Fruit fly (Drosophila melanogaster) whole organism, pupa: Measurements from ENCODE around the gene CG5004.

Experiments used
- CG10348 ChIP-seq: fragments of 200-800 bp; sonication (Bioruptor generic); IDR thresholded peaks from 2 replicates; pipeline ENCODE4 v1.3.6; 2022; ENCODE audit warnings: missing biosample characterization, missing genetic modification characterization
- CG12605 ChIP-seq: fragments of 200-800 bp; sonication (Bioruptor generic); IDR thresholded peaks from 2 replicates; pipeline ENCODE4 v1.3.6; 2022; ENCODE audit warnings: missing biosample characterization, missing genetic modification characterization
- CG13204 ChIP-seq: fragments of 200-800 bp; sonication (Bioruptor generic); optimal IDR thresholded peaks from 2 replicates; lab custom pipeline; 2018; ENCODE audit warnings: missing biosample characterization, mild to moderate bottlenecking, missing genetic modification characterization, moderate library complexity
- CG14655 ChIP-seq: fragments of 200-800 bp; sonication (Bioruptor generic); optimal IDR thresholded peaks from 3 replicates; lab custom pipeline; 2017; ENCODE audit warnings: mild to moderate bottlenecking, missing biosample characterization, missing genetic modification reagents, missing genetic modification characterization
- CG15710 ChIP-seq: fragments of 200-800 bp; sonication (Bioruptor generic); optimal IDR thresholded peaks from 2 replicates; lab custom pipeline; 2018; ENCODE audit warnings: missing biosample characterization, mild to moderate bottlenecking, missing genetic modification characterization, moderate library complexity
- CG17806 ChIP-seq: fragments of 200-800 bp; sonication (Bioruptor generic); optimal IDR thresholded peaks from 2 replicates; lab custom pipeline; 2018; ENCODE audit warnings: missing biosample characterization, mild to moderate bottlenecking, missing genetic modification characterization, moderate library complexity
- CG32121 ChIP-seq: fragments of 200-800 bp; sonication (Bioruptor generic); IDR thresholded peaks from 2 replicates; pipeline ENCODE4 v1.3.6; 2022; ENCODE audit warnings: missing biosample characterization, missing genetic modification characterization
- CG34367 ChIP-seq: fragments of 200-800 bp; sonication (Bioruptor generic); optimal IDR thresholded peaks from 2 replicates; lab custom pipeline; 2018; ENCODE audit warnings: missing biosample characterization, mild to moderate bottlenecking, missing genetic modification characterization
- CG4496 ChIP-seq: fragments of 200-800 bp; sonication (Bioruptor generic); IDR thresholded peaks from 3 replicates; pipeline ENCODE4 v1.3.6; 2022; ENCODE audit warnings: missing biosample characterization, missing genetic modification characterization
- CG8159 ChIP-seq: fragments of 200-800 bp; sonication (Bioruptor generic); optimal IDR thresholded peaks from 3 replicates; lab custom pipeline; 2018; ENCODE audit warnings: missing biosample characterization, mild to moderate bottlenecking, missing genetic modification characterization, moderate library complexity
- CG8301 ChIP-seq: fragments of 200-800 bp; sonication (Bioruptor generic); optimal IDR thresholded peaks from 2 replicates; lab custom pipeline; 2018; ENCODE audit warnings: missing biosample characterization, mild to moderate bottlenecking, missing genetic modification characterization
- CG9948 ChIP-seq: fragments of 200-800 bp; sonication (Bioruptor generic); optimal IDR thresholded peaks from 2 replicates; lab custom pipeline; 2018; ENCODE audit warnings: missing biosample characterization, mild to moderate bottlenecking, missing genetic modification characterization, moderate library complexity
- D1 ChIP-seq: fragments of 200-800 bp; sonication (Bioruptor generic); optimal IDR thresholded peaks from 2 replicates; lab custom pipeline; 2018; ENCODE audit warnings: missing biosample characterization, mild to moderate bottlenecking, missing genetic modification characterization, moderate library complexity
- EcR ChIP-seq: fragments of 200-800 bp; sonication (Bioruptor generic); optimal IDR thresholded peaks from 3 replicates; lab custom pipeline; 2019; ENCODE audit warnings: missing biosample characterization, missing genetic modification characterization, mild to moderate bottlenecking, moderate library complexity, missing genetic modification reagents
- Ets98B ChIP-seq: fragments of 200-800 bp; sonication (Bioruptor generic); IDR thresholded peaks from 2 replicates; pipeline ENCODE4 v1.3.6; 2022; ENCODE audit warnings: missing biosample characterization, missing genetic modification characterization
- Pif1A ChIP-seq: fragments of 200-800 bp; sonication (Bioruptor generic); optimal IDR thresholded peaks from 3 replicates; lab custom pipeline; 2016; ENCODE audit warnings: missing biosample characterization, missing genetic modification characterization
- Pif1B ChIP-seq: fragments of 200-800 bp; sonication (Bioruptor generic); optimal IDR thresholded peaks from 3 replicates; lab custom pipeline; 2016; ENCODE audit warnings: missing biosample characterization, missing genetic modification characterization
- Snoo ChIP-seq: fragments of 200-800 bp; sonication (Bioruptor generic); optimal IDR thresholded peaks from 3 replicates; lab custom pipeline; 2017; ENCODE audit warnings: missing biosample characterization, mild to moderate bottlenecking, missing genetic modification characterization, inconsistent platforms
- fd96Ca ChIP-seq: fragments of 200-800 bp; sonication (Bioruptor generic); IDR thresholded peaks from 3 replicates; pipeline ENCODE4 v1.3.6; 2022; ENCODE audit warnings: missing biosample characterization, missing genetic modification characterization
- gl ChIP-seq: fragments of 200-800 bp; sonication (Bioruptor generic); optimal IDR thresholded peaks from 2 replicates; lab custom pipeline; 2018; ENCODE audit warnings: missing biosample characterization, mild to moderate bottlenecking, missing genetic modification characterization
- rn ChIP-seq: fragments of 200-800 bp; sonication (Bioruptor generic); IDR thresholded peaks from 2 replicates; pipeline ENCODE4 v1.3.6; 2022; ENCODE audit warnings: missing biosample characterization, missing genetic modification characterization

Gene CG5004

DNA sequence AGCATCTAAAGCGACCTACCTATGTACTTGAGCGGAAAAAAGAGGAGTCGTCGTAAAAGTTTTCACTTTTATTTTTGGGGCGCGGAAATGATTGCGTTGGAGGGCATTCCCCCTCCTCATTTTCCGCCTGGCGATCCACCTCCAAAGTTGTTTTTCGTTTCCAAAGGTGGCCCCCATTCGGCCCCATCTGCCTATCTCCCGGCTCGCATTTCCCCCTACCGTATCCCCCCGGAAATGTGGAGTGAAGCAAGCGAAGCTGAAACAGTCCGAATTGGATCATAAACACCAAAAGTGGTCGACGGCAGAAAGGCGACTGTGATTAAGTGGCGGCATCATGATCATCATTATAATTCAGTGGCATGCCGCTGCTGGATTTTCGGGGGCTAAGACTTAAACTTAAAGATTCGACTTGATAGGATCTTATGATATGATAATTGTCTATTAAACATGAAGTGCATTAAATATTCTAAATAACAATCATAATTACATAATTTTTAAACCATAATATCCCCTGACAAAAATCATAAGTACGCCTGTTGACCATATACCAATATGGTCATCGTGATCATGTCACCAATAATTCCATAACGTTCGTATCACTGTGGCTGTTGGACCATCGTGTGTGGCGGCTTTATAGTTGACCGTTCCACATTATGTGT, 16.3 kb downstream of the CG5004 start:
- peak; percentile 43 for TF ChIP-seq Pif1A (GFP tag; lab: Kevin White, UChicago)
- TF ChIP-seq CG13204, result no peak
- peak; percentile 67 for TF ChIP-seq CG32121 (GFP tag; lab: Robert Waterston, UW)
- peak; percentile 21 for TF ChIP-seq Snoo (tag; lab: Kevin White, UChicago)
- TF ChIP-seq CG15710 (tag; lab: Kevin White, UChicago), result peak; percentile 44
- TF ChIP-seq CG14655, result peak; percentile 43
- 0 out of 2 replicates have a peak, but pooled peaks have one; percentile 23 for TF ChIP-seq CG12605 (GFP tag; lab: Robert Waterston, UW)
- peak; percentile 42; the same call in 1 of the 2 replicates for TF ChIP-seq Ets98B (GFP tag; lab: Robert Waterston, UW)
- TF ChIP-seq Pif1B, result peak; percentile 40
- TF ChIP-seq CG8159 (tag; lab: Kevin White, UChicago), result peak; percentile 52
- TF ChIP-seq CG10348, result no peak; the same call in 1 of the 2 replicates
- TF ChIP-seq CG9948, result peak; percentile 22
- no peak for TF ChIP-seq D1 (tag; lab: Kevin White, UChicago)
- peak; percentile 33 for TF ChIP-seq CG17806 (tag; lab: Kevin White, UChicago)
- TF ChIP-seq gl (tag; lab: Kevin White, UChicago), result no peak
- TF ChIP-seq rn (GFP tag; lab: Robert Waterston, UW), result no peak
- TF ChIP-seq CG4496, result peak; percentile 69; the same call in 2 of the 3 replicates
- TF ChIP-seq CG8301 (tag; lab: Kevin White, UChicago), result peak; percentile 35
- TF ChIP-seq EcR (GFP tag; lab: Kevin White, UChicago), result no peak
- TF ChIP-seq CG34367 (tag; lab: Kevin White, UChicago), result no peak
- peak; percentile 25; the same call in 1 of the 3 replicates for TF ChIP-seq fd96Ca (GFP tag; lab: Robert Waterston, UW)

dm6 chrX:17125017-17125821, 17.8 kb downstream of the CG5004 start:
- TF ChIP-seq fd96Ca (GFP tag; lab: Robert Waterston, UW) (peak; percentile 37; the same call in 1 of the 3 replicates), CG12605 (GFP tag; lab: Robert Waterston, UW) (peak; percentile 9; the same call in 1 of the 2 replicates), Pif1B (peak; percentile 46), CG32121 (GFP tag; lab: Robert Waterston, UW) (peak; percentile 41; the same call in 1 of the 2 replicates), CG8301 (tag; lab: Kevin White, UChicago) (peak; percentile 23), CG14655 (peak; percentile 40), CG34367 (tag; lab: Kevin White, UChicago) (no peak), D1 (tag; lab: Kevin White, UChicago) (no peak), Snoo (tag; lab: Kevin White, UChicago) (no peak), gl (tag; lab: Kevin White, UChicago) (peak; percentile 48), rn (GFP tag; lab: Robert Waterston, UW) (no peak), CG15710 (tag; lab: Kevin White, UChicago) (peak; percentile 23), CG8159 (tag; lab: Kevin White, UChicago) (peak; percentile 55), CG4496 (peak; percentile 18; the same call in 2 of the 3 replicates), EcR (GFP tag; lab: Kevin White, UChicago) (peak; percentile 42), Ets98B (GFP tag; lab: Robert Waterston, UW) (0 out of 2 replicates have a peak, but pooled peaks have one; percentile 14), CG9948 (peak; percentile 20), Pif1A (GFP tag; lab: Kevin White, UChicago) (peak; percentile 32), CG17806 (tag; lab: Kevin White, UChicago) (peak; percentile 58), CG13204 (peak; percentile 19), CG10348 (no peak)

DNA sequence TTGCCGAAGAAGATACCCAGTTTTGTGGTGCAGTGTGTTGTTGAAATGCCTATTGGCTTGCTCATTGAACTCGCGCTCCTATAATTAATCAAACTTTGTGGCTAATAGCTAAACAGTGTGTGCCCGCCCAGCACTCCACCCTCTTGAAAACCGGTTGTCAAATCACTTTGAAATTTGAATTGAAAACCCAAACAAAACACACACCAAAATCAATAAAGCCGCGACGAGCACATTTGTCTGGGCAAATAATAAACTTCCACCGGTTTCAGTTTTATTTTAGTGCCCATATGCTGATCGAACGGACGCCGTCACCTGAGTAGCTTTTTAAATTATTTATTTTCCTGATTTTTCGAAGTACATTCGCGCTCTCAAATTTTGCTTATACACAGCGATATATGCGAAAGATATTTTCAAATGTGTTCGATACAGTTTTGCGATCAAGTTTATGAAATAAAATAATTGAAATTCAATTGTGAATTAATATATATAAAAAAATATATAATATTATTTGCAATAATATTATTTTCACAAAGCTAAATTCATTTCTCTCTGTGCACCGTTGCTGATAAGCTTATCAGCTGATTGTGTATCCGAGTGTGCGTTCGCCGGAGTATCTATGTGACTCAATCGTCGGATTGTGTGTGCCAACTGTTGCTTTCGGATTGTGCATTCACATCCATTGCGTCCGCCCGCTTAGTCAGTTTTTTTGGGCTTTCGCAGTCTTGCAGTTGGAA, 22.5 kb downstream of the CG5004 start:
- TF ChIP-seq CG9948 (no peak), CG14655 (no peak), rn (GFP tag; lab: Robert Waterston, UW) (no peak), D1 (tag; lab: Kevin White, UChicago) (peak; percentile 9), fd96Ca (GFP tag; lab: Robert Waterston, UW) (no peak), Snoo (tag; lab: Kevin White, UChicago) (peak; percentile 17), CG12605 (GFP tag; lab: Robert Waterston, UW) (peak; percentile 23; the same call in 1 of the 2 replicates), CG4496 (peak; percentile 58; the same call in 2 of the 3 replicates), Pif1A (GFP tag; lab: Kevin White, UChicago) (peak; percentile 39), Ets98B (GFP tag; lab: Robert Waterston, UW) (peak; percentile 61; the same call in 1 of the 2 replicates), CG8301 (tag; lab: Kevin White, UChicago) (peak; percentile 31), Pif1B (peak; percentile 52), EcR (GFP tag; lab: Kevin White, UChicago) (no peak), CG34367 (tag; lab: Kevin White, UChicago) (no peak), CG13204 (no peak), CG32121 (GFP tag; lab: Robert Waterston, UW) (peak; percentile 62; the same call in 1 of the 2 replicates), CG8159 (tag; lab: Kevin White, UChicago) (no peak), gl (tag; lab: Kevin White, UChicago) (no peak), CG15710 (tag; lab: Kevin White, UChicago) (peak; percentile 29), CG10348 (no peak), CG17806 (tag; lab: Kevin White, UChicago) (peak; percentile 41)

dm6 chrX:17132685-17133084, 25.3 kb downstream of the CG5004 start:
- TF ChIP-seq CG17806 (tag; lab: Kevin White, UChicago), result no peak
- no peak for TF ChIP-seq fd96Ca (GFP tag; lab: Robert Waterston, UW)
- TF ChIP-seq Snoo (tag; lab: Kevin White, UChicago), result no peak
- TF ChIP-seq CG4496, result no peak
- no peak for TF ChIP-seq CG14655
- TF ChIP-seq CG8301 (tag; lab: Kevin White, UChicago), result no peak
- no peak for TF ChIP-seq Ets98B (GFP tag; lab: Robert Waterston, UW)
- TF ChIP-seq CG15710 (tag; lab: Kevin White, UChicago), result no peak
- TF ChIP-seq CG32121 (GFP tag; lab: Robert Waterston, UW), result no peak
- TF ChIP-seq CG10348, result no peak
- TF ChIP-seq D1 (tag; lab: Kevin White, UChicago), result no peak
- TF ChIP-seq CG34367 (tag; lab: Kevin White, UChicago), result no peak
- TF ChIP-seq EcR (GFP tag; lab: Kevin White, UChicago), result no peak
- TF ChIP-seq rn (GFP tag; lab: Robert Waterston, UW), result no peak
